In genomic region chr4:866437-867216, dm6 we compare ENCODE assay signal across 6 fruit fly cellular contexts.
A peak's percentile ranks its signal among the peaks of the same experiment; 100 is the strongest.
TF ChIP-seq lines count a peak whose summit lies in the region.

TSS of gene Gyf (minus strand) at chr4:867025.

- peak; percentile 37 to 41 for TF ChIP-seq CTCF in S2 (optimal IDR thresholded peaks at IDR 0.05; lab: Kevin White, UChicago)
- no peak for TF ChIP-seq CTCF in whole organism, embryonic (GFP tag; optimal IDR thresholded peaks at IDR 0.05; lab: Kevin White, UChicago)

TF ChIP-seq in whole organism, adult, 20 proteins besides CTCF, POLR2A, EP300 and RAD21 (continues in another document):
- TF ChIP-seq toe (GFP tag; optimal IDR thresholded peaks at IDR 0.05; lab: Kevin White, UChicago) (no peak), Crg-1 (GFP tag; optimal IDR thresholded peaks at IDR 0.05; lab: Kevin White, UChicago) (no peak), Clk (GFP tag; optimal IDR thresholded peaks at IDR 0.05; lab: Kevin White, UChicago) (peak; percentile 37), kay (GFP tag; lab: Kevin White, UChicago; ENCODE audit: borderline replicate concordance) (peak; percentile 77), ovo (GFP tag; optimal IDR thresholded peaks at IDR 0.05; lab: Kevin White, UChicago) (no peak), Hr96 (GFP tag; optimal IDR thresholded peaks at IDR 0.05; lab: Kevin White, UChicago) (no peak), CG14711 (tag; optimal IDR thresholded peaks at IDR 0.05; lab: Kevin White, UChicago) (peak; percentile 28), cic (GFP tag; optimal IDR thresholded peaks at IDR 0.05; lab: Kevin White, UChicago) (no peak), tj (GFP tag; optimal IDR thresholded peaks at IDR 0.05; lab: Kevin White, UChicago) (no peak), pad (GFP tag; optimal IDR thresholded peaks at IDR 0.05; lab: Kevin White, UChicago) (no peak), cnc (optimal IDR thresholded peaks at IDR 0.05; lab: Kevin White, UChicago) (no peak), CG7045 (GFP tag; optimal IDR thresholded peaks at IDR 0.05; lab: Kevin White, UChicago) (peak; percentile 14), CG5204 (GFP tag; optimal IDR thresholded peaks at IDR 0.05; lab: Kevin White, UChicago) (no peak), Mnt (GFP tag; optimal IDR thresholded peaks at IDR 0.05; lab: Kevin White, UChicago) (peak; percentile 33), bab1 (GFP tag; optimal IDR thresholded peaks at IDR 0.05; lab: Kevin White, UChicago) (peak; percentile 49), CG11617 (GFP tag; optimal IDR thresholded peaks at IDR 0.05; lab: Kevin White, UChicago) (no peak), CG33017 (tag; optimal IDR thresholded peaks at IDR 0.05; lab: Kevin White, UChicago) (no peak), CG7101 (tag; optimal IDR thresholded peaks at IDR 0.05; lab: Kevin White, UChicago) (no peak), CG12768 (GFP tag; optimal IDR thresholded peaks at IDR 0.05; lab: Kevin White, UChicago) (no peak)

TF ChIP-seq in whole organism, embryonic, 481 proteins besides CTCF, POLR2A, EP300 and RAD21 (continues in another document):
- TF ChIP-seq bigmax (GFP tag; optimal IDR thresholded peaks at IDR 0.05; lab: Kevin White, UChicago): peak; percentile 93
- TF ChIP-seq Eip74EF (GFP tag; optimal IDR thresholded peaks at IDR 0.05; lab: Kevin White, UChicago): no peak
- TF ChIP-seq MBD-R2 (GFP tag; IDR thresholded peaks at IDR 0.05; lab: Robert Waterston, UW): peak; percentile 64
- peak; percentile 48 for TF ChIP-seq CG2116 (GFP tag; optimal IDR thresholded peaks at IDR 0.05; lab: Kevin White, UChicago)
- TF ChIP-seq Ets65A (GFP tag; lab: Kevin White, UChicago): peak; percentile 95
- TF ChIP-seq CG10267 (tag; optimal IDR thresholded peaks at IDR 0.05; lab: Kevin White, UChicago): peak; percentile 34
- peak; percentile 65 for TF ChIP-seq MESR4 (GFP tag; optimal IDR thresholded peaks at IDR 0.05; lab: Kevin White, UChicago)
- TF ChIP-seq CG11723 (GFP tag; optimal IDR thresholded peaks at IDR 0.05; lab: Kevin White, UChicago): peak; percentile 100
- peak; percentile 83 for TF ChIP-seq YL-1 (GFP tag; optimal IDR thresholded peaks at IDR 0.05; lab: Kevin White, UChicago)
- peak; percentile 19 for TF ChIP-seq p53 (GFP tag; optimal IDR thresholded peaks at IDR 0.05; lab: Kevin White, UChicago)
- peak; percentile 26 for TF ChIP-seq CG7786 (GFP tag; optimal IDR thresholded peaks at IDR 0.05; lab: Kevin White, UChicago)
- no peak for TF ChIP-seq CG11560 (tag; IDR thresholded peaks at IDR 0.05; lab: Robert Waterston, UW)
- TF ChIP-seq aop (GFP tag; IDR thresholded peaks at IDR 0.05; lab: Robert Waterston, UW): no peak
- TF ChIP-seq Sry-β (GFP tag; optimal IDR thresholded peaks at IDR 0.05; lab: Kevin White, UChicago): peak; percentile 31
- peak; percentile 0 for TF ChIP-seq luna (GFP tag; optimal IDR thresholded peaks at IDR 0.05; lab: Kevin White, UChicago)
- peak; percentile 24 for TF ChIP-seq CG12942 (GFP tag; optimal IDR thresholded peaks at IDR 0.05; lab: Kevin White, UChicago)
- TF ChIP-seq Hr78 (GFP tag; optimal IDR thresholded peaks at IDR 0.05; lab: Kevin White, UChicago): peak in 1 of 2 experiments; percentile 50
- TF ChIP-seq dm (GFP tag; optimal IDR thresholded peaks at IDR 0.05; lab: Kevin White, UChicago): peak; percentile 53
- peak; percentile 47 for TF ChIP-seq ftz-f1 (GFP tag; optimal IDR thresholded peaks at IDR 0.05; lab: Kevin White, UChicago)

TF ChIP-seq in whole organism, prepupa, 60 proteins besides CTCF, POLR2A, EP300 and RAD21:
- TF ChIP-seq CG6808 (GFP tag; optimal IDR thresholded peaks at IDR 0.05; lab: Kevin White, UChicago): no peak
- TF ChIP-seq CG15336 (GFP tag; IDR thresholded peaks at IDR 0.05; lab: Robert Waterston, UW): no peak
- no peak for TF ChIP-seq CG11294 (GFP tag; IDR thresholded peaks at IDR 0.05; lab: Robert Waterston, UW)
- no peak for TF ChIP-seq fd85E (GFP tag; optimal IDR thresholded peaks at IDR 0.05; lab: Kevin White, UChicago)
- TF ChIP-seq CG3032 (tag; optimal IDR thresholded peaks at IDR 0.05; lab: Kevin White, UChicago): peak; percentile 42
- TF ChIP-seq CG6854 (GFP tag; optimal IDR thresholded peaks at IDR 0.05; lab: Kevin White, UChicago): peak; percentile 8
- no peak for TF ChIP-seq Sox102F (GFP tag; optimal IDR thresholded peaks at IDR 0.05; lab: Kevin White, UChicago)
- TF ChIP-seq CG8119 (GFP tag; IDR thresholded peaks at IDR 0.05; lab: Robert Waterston, UW): no peak
- no peak for TF ChIP-seq pdm3 (GFP tag; optimal IDR thresholded peaks at IDR 0.05; lab: Kevin White, UChicago)
- TF ChIP-seq Smox (GFP tag; optimal IDR thresholded peaks at IDR 0.05; lab: Kevin White, UChicago): no peak
- no peak for TF ChIP-seq dac (GFP tag; optimal IDR thresholded peaks at IDR 0.05; lab: Kevin White, UChicago)
- TF ChIP-seq Gug (GFP tag; IDR thresholded peaks at IDR 0.05; lab: Robert Waterston, UW): no peak
- TF ChIP-seq fd59A (GFP tag; optimal IDR thresholded peaks at IDR 0.05; lab: Kevin White, UChicago): no peak
- peak; percentile 1 for TF ChIP-seq esn (GFP tag; optimal IDR thresholded peaks at IDR 0.05; lab: Kevin White, UChicago)
- no peak for TF ChIP-seq acj6 (GFP tag; optimal IDR thresholded peaks at IDR 0.05; lab: Kevin White, UChicago)
- no peak for TF ChIP-seq Eip93F (GFP tag; optimal IDR thresholded peaks at IDR 0.05; lab: Kevin White, UChicago)

TF ChIP-seq in whole organism, pupa, 21 proteins besides CTCF, POLR2A, EP300 and RAD21:
- no peak for TF ChIP-seq D1 (tag; optimal IDR thresholded peaks at IDR 0.05; lab: Kevin White, UChicago)
- peak; percentile 4 for TF ChIP-seq Snoo (tag; optimal IDR thresholded peaks at IDR 0.05; lab: Kevin White, UChicago)

TF ChIP-seq in whole organism, wandering third instar larva, 38 proteins besides CTCF, POLR2A, EP300 and RAD21:
- TF ChIP-seq HLH106 (tag; optimal IDR thresholded peaks at IDR 0.05; lab: Kevin White, UChicago) (no peak), rgr (GFP tag; optimal IDR thresholded peaks at IDR 0.05; lab: Kevin White, UChicago) (no peak), usp (GFP tag; optimal IDR thresholded peaks at IDR 0.05; lab: Kevin White, UChicago) (no peak), Myc (optimal IDR thresholded peaks at IDR 0.05; lab: Kevin White, UChicago) (peak; percentile 41), psq (GFP tag; optimal IDR thresholded peaks at IDR 0.05; lab: Kevin White, UChicago) (no peak), Dif (GFP tag; optimal IDR thresholded peaks at IDR 0.05; lab: Kevin White, UChicago; ENCODE audit: partially characterized antibody) (no peak), Abd-B (GFP tag; optimal IDR thresholded peaks at IDR 0.05; lab: Kevin White, UChicago) (no peak), fru (GFP tag; optimal IDR thresholded peaks at IDR 0.05; lab: Kevin White, UChicago) (no peak), Hr83 (GFP tag; optimal IDR thresholded peaks at IDR 0.05; lab: Kevin White, UChicago; ENCODE audit: poor library complexity, severe bottlenecking) (no peak), Hr78 (GFP tag; optimal IDR thresholded peaks at IDR 0.05; lab: Kevin White, UChicago) (peak; percentile 92), ey (GFP tag; optimal IDR thresholded peaks at IDR 0.05; lab: Kevin White, UChicago) (no peak), brk (GFP tag; optimal IDR thresholded peaks at IDR 0.05; lab: Kevin White, UChicago) (peak; percentile 43), woc (GFP tag; optimal IDR thresholded peaks at IDR 0.05; lab: Kevin White, UChicago) (peak; percentile 87), Jra (GFP tag; optimal IDR thresholded peaks at IDR 0.05; lab: Kevin White, UChicago) (no peak), Vsx2 (GFP tag; optimal IDR thresholded peaks at IDR 0.05; lab: Kevin White, UChicago; ENCODE audit: partially characterized antibody) (no peak), Sp1 (GFP tag; optimal IDR thresholded peaks at IDR 0.05; lab: Kevin White, UChicago) (no peak), Dfd (GFP tag; optimal IDR thresholded peaks at IDR 0.05; lab: Kevin White, UChicago) (no peak), OdsH (GFP tag; optimal IDR thresholded peaks at IDR 0.05; lab: Kevin White, UChicago) (no peak), jim (GFP tag; optimal IDR thresholded peaks at IDR 0.05; lab: Kevin White, UChicago) (no peak), GATAd (GFP tag; optimal IDR thresholded peaks at IDR 0.05; lab: Kevin White, UChicago) (no peak), CG32264 (GFP tag; optimal IDR thresholded peaks at IDR 0.05; lab: Kevin White, UChicago) (no peak), sage (GFP tag; optimal IDR thresholded peaks at IDR 0.05; lab: Kevin White, UChicago) (no peak), Mio (GFP tag; optimal IDR thresholded peaks at IDR 0.05; lab: Kevin White, UChicago) (no peak), N (GFP tag; optimal IDR thresholded peaks at IDR 0.05; lab: Kevin White, UChicago) (peak; percentile 98), dsf (GFP tag; optimal IDR thresholded peaks at IDR 0.05; lab: Kevin White, UChicago; ENCODE audit: borderline replicate concordance) (no peak), CG9705 (GFP tag; optimal IDR thresholded peaks at IDR 0.05; lab: Kevin White, UChicago) (no peak), dmrt93B (GFP tag; optimal IDR thresholded peaks at IDR 0.05; lab: Kevin White, UChicago) (no peak), tai (GFP tag; optimal IDR thresholded peaks at IDR 0.05; lab: Kevin White, UChicago) (no peak), sv (GFP tag; optimal IDR thresholded peaks at IDR 0.05; lab: Kevin White, UChicago) (no peak), Hnf4 (GFP tag; optimal IDR thresholded peaks at IDR 0.05; lab: Kevin White, UChicago) (peak; percentile 7), dl (GFP tag; optimal IDR thresholded peaks at IDR 0.05; lab: Kevin White, UChicago; ENCODE audit: insufficient read depth in 1 of 2, partially characterized antibody in 2 of 2) (no peak), CrebA (GFP tag; optimal IDR thresholded peaks at IDR 0.05; lab: Kevin White, UChicago; ENCODE audit: borderline replicate concordance) (no peak), pan (optimal IDR thresholded peaks at IDR 0.05; lab: Kevin White, UChicago) (no peak), Rel (GFP tag; optimal IDR thresholded peaks at IDR 0.05; lab: Kevin White, UChicago) (no peak), Rel (tag; optimal IDR thresholded peaks at IDR 0.05; lab: Kevin White, UChicago) (no peak), br (GFP tag; optimal IDR thresholded peaks at IDR 0.05; lab: Kevin White, UChicago) (no peak), lola (GFP tag; optimal IDR thresholded peaks at IDR 0.05; lab: Kevin White, UChicago) (no peak), foxo (GFP tag; optimal IDR thresholded peaks at IDR 0.05; lab: Kevin White, UChicago) (no peak), h (GFP tag; optimal IDR thresholded peaks at IDR 0.05; lab: Kevin White, UChicago) (no peak)
